Worm (Caenorhabditis elegans): ENCODE results near the gene F19C7.3.

ce11 chrIV:4613516-4613915 is 16.6 kb downstream of the F19C7.3 start:
- TF ChIP-seq nhr-28 (tag; optimal IDR thresholded peaks at IDR 0.05) (no peak), lin-39 (tag; optimal IDR thresholded peaks at IDR 0.05) (no peak)

Data from whole organism, L1 larva.